Worm (Caenorhabditis elegans) whole organism, young adult: ENCODE results near the gene T04C9.1.

Experiments used
- B0035.1 ChIP-seq: sonication (generic microtip); optimal IDR thresholded peaks from 2 replicates; lab custom pipeline; 2016; ENCODE audit warnings: missing genetic modification characterization, mild to moderate bottlenecking, missing compliant biosample characterization, missing genotype, missing genetic modification reagents
- B0336.3 ChIP-seq: fragments of 200-800 bp; sonication (Bioruptor generic); IDR thresholded peaks from 2 replicates; pipeline ENCODE4 v1.3.6; 2022; ENCODE audit warnings: missing genetic modification characterization, missing compliant biosample characterization
- C17E4.6 ChIP-seq: fragments of 200-800 bp; sonication (Bioruptor generic); IDR thresholded peaks from 2 replicates; pipeline ENCODE4 v1.3.6; 2022; ENCODE audit warnings: missing genetic modification reagents, missing genetic modification characterization, missing compliant biosample characterization
- F39B2.1 ChIP-seq: fragments of 200-800 bp; sonication (Bioruptor generic); IDR thresholded peaks from 2 replicates; pipeline ENCODE4 v1.3.6; 2022; ENCODE audit warnings: missing genetic modification reagents, missing genetic modification characterization, missing compliant biosample characterization
- F55B11.4 ChIP-seq: sonication (generic microtip); optimal IDR thresholded peaks from 2 replicates; lab custom pipeline; 2016; ENCODE audit warnings: missing compliant biosample characterization, missing genetic modification characterization, borderline replicate concordance; ENCODE audit not compliant: insufficient read depth
- F57A8.1 ChIP-seq: fragments of 200-800 bp; sonication (Bioruptor generic); optimal IDR thresholded peaks from 2 replicates; lab custom pipeline; 2018; ENCODE audit warnings: mild to moderate bottlenecking, missing genetic modification characterization, moderate library complexity, missing compliant biosample characterization
- K11D2.4 ChIP-seq: fragments of 200-800 bp; sonication (Bioruptor generic); IDR thresholded peaks from 2 replicates; pipeline ENCODE4 v1.3.6; 2022; ENCODE audit warnings: missing genetic modification reagents, missing genetic modification characterization, missing compliant biosample characterization
- Y67H2A.10 ChIP-seq: fragments of 200-800 bp; sonication (Bioruptor generic); conservative IDR thresholded peaks from 2 replicates; pipeline ENCODE4 v1.3.6; 2022; ENCODE audit warnings: missing genetic modification reagents, missing genetic modification characterization, missing compliant biosample characterization
- Y79H2A.3 ChIP-seq: fragments of 200-800 bp; sonication (Bioruptor generic); conservative IDR thresholded peaks from 2 replicates; pipeline ENCODE4 v1.3.6; 2022; ENCODE audit warnings: missing genetic modification reagents, missing genetic modification characterization, missing compliant biosample characterization
- ZK185.1 ChIP-seq: sonication (generic microtip); optimal IDR thresholded peaks from 2 replicates; lab custom pipeline; 2016; ENCODE audit warnings: mild to moderate bottlenecking, missing genetic modification characterization, missing compliant biosample characterization; ENCODE audit not compliant: poor library complexity, severe bottlenecking
- ama-1 ChIP-seq, 3 experiments: fragments of 150-350 bp in 1 of 3; sonication (generic microtip) in 2 of 3; optimal IDR thresholded peaks; 2 replicates each; lab custom pipeline; 2014 to 2018; ENCODE audit warnings: missing biosample characterization in 2 of 3, missing genetic modification characterization in 2 of 3, missing genetic modification reagents in 2 of 3
- aptf-2 ChIP-seq: fragments of 200-800 bp; sonication (Bioruptor generic); conservative IDR thresholded peaks from 2 replicates; pipeline ENCODE4 v1.3.6; 2022; ENCODE audit warnings: missing genetic modification reagents, missing genetic modification characterization, missing compliant biosample characterization
- aptf-3 ChIP-seq: fragments of 200-800 bp; sonication (Bioruptor generic); IDR thresholded peaks from 2 replicates; pipeline ENCODE4 v1.3.6; 2022; ENCODE audit warnings: missing genetic modification characterization, missing compliant biosample characterization
- athp-1 ChIP-seq: sonication (generic microtip); optimal IDR thresholded peaks from 2 replicates; lab custom pipeline; 2017; ENCODE audit warnings: mild to moderate bottlenecking, missing genetic modification characterization, missing compliant biosample characterization
- bed-2 ChIP-seq: fragments of 200-800 bp; sonication (Bioruptor generic); IDR thresholded peaks from 2 replicates; pipeline ENCODE4 v1.3.6; 2022; ENCODE audit warnings: missing genetic modification reagents, missing genetic modification characterization, missing compliant biosample characterization
- cebp-1 ChIP-seq, 2 experiments: fragments of 200-800 bp in 1 of 2; sonication (Bioruptor generic) in 1 of 2; sonication (generic microtip) in 1 of 2; IDR thresholded peaks in 1 of 2; optimal IDR thresholded peaks in 1 of 2; 2 replicates each; pipeline versions ENCODE4 v1.3.6 to Lab custom; 2017 to 2022; ENCODE audit warnings: missing compliant biosample characterization in 2 of 2, missing genetic modification characterization in 2 of 2, mild to moderate bottlenecking in 1 of 2, missing genetic modification reagents in 1 of 2, moderate library complexity in 1 of 2
- ceh-27 ChIP-seq: fragments of 200-800 bp; sonication (Bioruptor generic); optimal IDR thresholded peaks from 2 replicates; lab custom pipeline; 2018; ENCODE audit warnings: mild to moderate bottlenecking, missing genetic modification characterization, moderate library complexity, missing compliant biosample characterization
- ceh-58 ChIP-seq: fragments of 200-800 bp; sonication (Bioruptor generic); IDR thresholded peaks from 2 replicates; pipeline ENCODE4 v1.3.6; 2022; ENCODE audit warnings: missing genetic modification characterization, missing compliant biosample characterization
- ceh-91 ChIP-seq: fragments of 200-800 bp; sonication (Bioruptor generic); IDR thresholded peaks from 2 replicates; pipeline ENCODE4 v1.3.6; 2022; ENCODE audit warnings: missing genetic modification reagents, missing genetic modification characterization, missing compliant biosample characterization
- egrh-3 ChIP-seq: fragments of 200-800 bp; sonication (Bioruptor generic); IDR thresholded peaks from 2 replicates; pipeline ENCODE4 v1.3.6; 2022; ENCODE audit warnings: missing genetic modification reagents, missing genetic modification characterization, missing compliant biosample characterization
- fkh-3 ChIP-seq: sonication (generic microtip); optimal IDR thresholded peaks from 2 replicates; lab custom pipeline; 2016; ENCODE audit warnings: mild to moderate bottlenecking, missing genetic modification characterization, missing compliant biosample characterization
- him-1 ChIP-seq: sonication (generic microtip); optimal IDR thresholded peaks from 2 replicates; lab custom pipeline; 2016; ENCODE audit warnings: missing genotype, missing genetic modification reagents, missing genetic modification characterization, missing compliant biosample characterization
- hsf-1 ChIP-seq: fragments of 200-800 bp; sonication (Bioruptor generic); IDR thresholded peaks from 2 replicates; pipeline ENCODE4 v1.3.6; 2022; ENCODE audit warnings: missing genetic modification reagents, missing genetic modification characterization, missing compliant biosample characterization
- let-607 ChIP-seq, 2 experiments: fragments of 200-800 bp in 1 of 2; sonication (Bioruptor generic) in 1 of 2; sonication (generic microtip) in 1 of 2; optimal IDR thresholded peaks; 2 replicates each; lab custom pipeline; 2016 to 2018; ENCODE audit warnings: mild to moderate bottlenecking in 2 of 2, missing compliant biosample characterization in 2 of 2, missing genetic modification characterization in 2 of 2, moderate library complexity in 2 of 2, missing genotype in 1 of 2
- lin-35 ChIP-seq, 3 experiments: fragments of 150-350 bp in 2 of 3; sonication (generic microtip) in 1 of 3; optimal IDR thresholded peaks; 2 replicates each; lab custom pipeline; 2014 to 2018; ENCODE audit warnings: missing biosample characterization in 3 of 3, missing genetic modification characterization in 3 of 3, missing genetic modification reagents in 3 of 3
- lin-54 ChIP-seq: fragments of 200-800 bp; sonication (Bioruptor generic); optimal IDR thresholded peaks from 2 replicates; lab custom pipeline; 2018; ENCODE audit warnings: mild to moderate bottlenecking, missing genetic modification characterization, missing compliant biosample characterization
- lir-1 ChIP-seq: fragments of 200-800 bp; sonication (Bioruptor generic); conservative IDR thresholded peaks from 2 replicates; pipeline ENCODE4 v1.3.6; 2022; ENCODE audit warnings: missing genetic modification reagents, missing genetic modification characterization, missing compliant biosample characterization
- lsl-1 ChIP-seq: fragments of 200-800 bp; sonication (Bioruptor generic); optimal IDR thresholded peaks from 2 replicates; lab custom pipeline; 2018; ENCODE audit warnings: mild to moderate bottlenecking, missing genetic modification characterization, moderate library complexity, missing compliant biosample characterization
- mcd-1 ChIP-seq: fragments of 200-800 bp; sonication (Bioruptor generic); IDR thresholded peaks from 2 replicates; pipeline ENCODE4 v1.3.6; 2022; ENCODE audit warnings: missing genetic modification reagents, missing genetic modification characterization, missing compliant biosample characterization
- nfya-2 ChIP-seq: fragments of 200-800 bp; sonication (Bioruptor generic); IDR thresholded peaks from 2 replicates; pipeline ENCODE4 v1.3.6; 2022; ENCODE audit warnings: missing genetic modification reagents, missing genetic modification characterization, missing compliant biosample characterization
- nfyb-1 ChIP-seq: fragments of 200-800 bp; sonication (Bioruptor generic); IDR thresholded peaks from 2 replicates; pipeline ENCODE4 v1.3.6; 2022; ENCODE audit warnings: missing genetic modification reagents, missing genetic modification characterization, missing compliant biosample characterization
- snpc-1.1 ChIP-seq: sonication (generic microtip); optimal IDR thresholded peaks from 2 replicates; lab custom pipeline; 2017; ENCODE audit warnings: missing genetic modification characterization, mild to moderate bottlenecking, missing compliant biosample characterization, antibody characterized with exemption, moderate library complexity, missing genotype, missing genetic modification reagents; ENCODE audit not compliant: insufficient read depth
- snpc-3.4 ChIP-seq: sonication (generic microtip); optimal IDR thresholded peaks from 2 replicates; lab custom pipeline; 2017; ENCODE audit warnings: missing genetic modification characterization, mild to moderate bottlenecking, missing compliant biosample characterization, antibody characterized with exemption, moderate library complexity, missing genotype, missing genetic modification reagents
- snpc-4 ChIP-seq, 5 experiments: fragments of 150-350 bp in 1 of 5; sonication (generic microtip) in 4 of 5; optimal IDR thresholded peaks; 2 replicates each; lab custom pipeline; 2014 to 2018; ENCODE audit warnings: missing genetic modification characterization in 5 of 5, missing biosample characterization in 3 of 5, antibody characterized with exemption in 2 of 5, mild to moderate bottlenecking in 2 of 5, missing compliant biosample characterization in 2 of 5, missing genotype in 2 of 5, moderate library complexity in 2 of 5, missing genetic modification reagents in 1 of 5
- somi-1 ChIP-seq: fragments of 200-800 bp; sonication (Bioruptor generic); optimal IDR thresholded peaks from 2 replicates; lab custom pipeline; 2018; ENCODE audit warnings: mild to moderate bottlenecking, missing genetic modification characterization, missing compliant biosample characterization
- tbp1 ChIP-seq: fragments of 200-800 bp; sonication (Bioruptor generic); optimal IDR thresholded peaks from 2 replicates; lab custom pipeline; 2018; ENCODE audit warnings: mild to moderate bottlenecking, missing genetic modification characterization, missing compliant biosample characterization
- tlf-1 ChIP-seq: fragments of 200-800 bp; sonication (Bioruptor generic); optimal IDR thresholded peaks from 2 replicates; lab custom pipeline; 2018; ENCODE audit warnings: mild to moderate bottlenecking, missing genetic modification characterization, missing compliant biosample characterization
- unc-130 ChIP-seq: sonication (generic microtip); optimal IDR thresholded peaks from 2 replicates; lab custom pipeline; 2016; ENCODE audit warnings: missing genetic modification reagents, missing genetic modification characterization, missing compliant biosample characterization
- zfh-2 ChIP-seq: fragments of 200-800 bp; sonication (Bioruptor generic); conservative IDR thresholded peaks from 2 replicates; pipeline ENCODE4 v1.3.6; 2022; ENCODE audit warnings: missing genetic modification reagents, missing genetic modification characterization, missing compliant biosample characterization
- ztf-25 ChIP-seq: fragments of 200-800 bp; sonication (Bioruptor generic); IDR thresholded peaks from 2 replicates; pipeline ENCODE4 v1.3.6; 2022; ENCODE audit warnings: missing genetic modification reagents, missing genetic modification characterization, missing compliant biosample characterization
- ztf-6 ChIP-seq: fragments of 200-800 bp; sonication (Bioruptor generic); IDR thresholded peaks from 2 replicates; pipeline ENCODE4 v1.3.6; 2022; ENCODE audit warnings: missing genetic modification reagents, missing genetic modification characterization, missing compliant biosample characterization

The T04C9.1 gene

DNA sequence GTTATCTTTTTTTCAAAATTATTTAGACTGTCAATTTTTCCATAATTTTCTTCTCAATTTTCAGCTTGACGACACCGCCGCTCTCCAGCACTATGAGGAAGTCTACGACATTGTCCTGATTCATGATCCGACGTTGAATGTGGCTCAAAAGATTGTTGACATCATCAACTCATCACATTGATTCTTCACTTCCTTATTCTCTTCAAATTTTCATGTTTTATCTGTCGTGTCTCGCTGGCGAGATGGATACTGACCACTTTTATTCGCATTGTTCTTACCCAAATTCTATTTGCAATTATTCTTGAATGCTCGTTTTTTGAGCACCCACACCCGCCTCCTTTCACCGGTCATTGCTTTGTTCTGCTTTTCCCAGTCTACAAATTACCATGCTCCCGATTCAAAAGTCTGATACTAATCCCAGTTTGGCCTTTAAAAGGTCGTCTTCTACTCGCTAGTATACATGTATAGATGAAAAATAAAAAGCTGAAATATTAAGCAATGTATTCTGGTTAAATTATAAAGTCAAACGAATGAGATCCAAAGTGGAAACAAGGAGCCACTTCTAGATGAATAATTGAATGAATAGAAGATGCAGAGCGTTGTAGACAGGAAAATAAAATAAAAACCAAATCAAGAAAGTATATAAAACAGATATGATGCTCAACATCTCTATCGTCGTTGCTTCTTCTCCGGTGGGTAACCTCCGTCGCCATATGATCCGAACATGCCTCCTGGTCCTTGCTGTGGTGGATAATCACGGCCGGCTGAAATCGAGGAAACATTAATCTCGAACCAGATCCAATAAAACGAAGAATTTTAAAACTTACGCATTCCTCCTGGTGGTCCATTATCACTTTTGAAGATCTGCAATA, 39.7 kb upstream of the T04C9.1 start (continued):
- TF ChIP-seq cebp-1 (GFP tag; IDR thresholded peaks at IDR 0.05; lab: Robert Waterston, UW) = no peak
- TF ChIP-seq cebp-1 (tag; optimal IDR thresholded peaks at IDR 0.05; lab: Kevin White, UChicago) = peak; percentile 35
- 0 out of 2 replicates have a peak, but pooled peaks have one; percentile 22 for TF ChIP-seq K11D2.4 (GFP tag; lab: Robert Waterston, UW)
- TF ChIP-seq ceh-27 (GFP tag; lab: Kevin White, UChicago) = no peak
- no peak for TF ChIP-seq unc-130 (GFP tag; lab: Kevin White, UChicago)
- peak; percentile 11 for TF ChIP-seq somi-1 (GFP tag; lab: Kevin White, UChicago)
- TF ChIP-seq F57A8.1 = no peak
- TF ChIP-seq Y67H2A.10 (GFP tag; lab: Robert Waterston, UW) = no peak
- TF ChIP-seq nfyb-1 (GFP tag; lab: Robert Waterston, UW) = 0 out of 2 replicates have a peak, but pooled peaks have one; percentile 54
- TF ChIP-seq ceh-91 = no peak
- peak; percentile 76 for TF ChIP-seq him-1 (tag; lab: Kevin White, UChicago)
- TF ChIP-seq fkh-3 = no peak
- no peak for TF ChIP-seq lsl-1 (GFP tag; lab: Kevin White, UChicago)
- peak; percentile 36 for TF ChIP-seq snpc-4 (GFP tag; optimal IDR thresholded peaks at IDR 0.05; lab: Kevin White, UChicago)
- no peak for TF ChIP-seq snpc-4 (tag; optimal IDR thresholded peaks at IDR 0.05; lab: Kevin White, UChicago)
- TF ChIP-seq ZK185.1 (tag; lab: Kevin White, UChicago) = peak; percentile 23
- TF ChIP-seq ztf-25 (GFP tag; lab: Robert Waterston, UW) = no peak
- TF ChIP-seq lin-35 (GFP tag; optimal IDR thresholded peaks at IDR 0.05; lab: Kevin White, UChicago) = peak in 1 of 3 experiments; percentile 52
- TF ChIP-seq B0035.1 (tag; lab: Kevin White, UChicago) = peak; percentile 23
- TF ChIP-seq snpc-1.1 (tag; lab: Kevin White, UChicago) = no peak
- no peak for TF ChIP-seq C17E4.6 (GFP tag; lab: Robert Waterston, UW)
- TF ChIP-seq Y79H2A.3 (GFP tag; lab: Robert Waterston, UW) = 0 out of 2 replicates have a peak, but pooled peaks have one; percentile 49
- TF ChIP-seq ztf-6 = no peak
- TF ChIP-seq lir-1 = no peak
- TF ChIP-seq F55B11.4 (tag; lab: Kevin White, UChicago) = no peak
- TF ChIP-seq snpc-3.4 (tag; lab: Kevin White, UChicago) = no peak
- TF ChIP-seq ceh-58 = 0 out of 2 replicates have a peak, but pooled peaks have one; percentile 62
- peak; percentile 43 for TF ChIP-seq tlf-1 (GFP tag; lab: Kevin White, UChicago)
- 0 out of 2 replicates have a peak, but pooled peaks have one; percentile 1 for TF ChIP-seq nfya-2 (GFP tag; lab: Robert Waterston, UW)
- peak; percentile 31 for TF ChIP-seq athp-1 (tag; lab: Kevin White, UChicago)
- peak; percentile 2 for TF ChIP-seq ama-1 (optimal IDR thresholded peaks at IDR 0.05; lab: Kevin White, UChicago)
- TF ChIP-seq ama-1 (GFP tag; optimal IDR thresholded peaks at IDR 0.05; lab: Kevin White, UChicago) = peak in 1 of 2 experiments; percentile 70
- no peak for TF ChIP-seq aptf-3
- peak; percentile 33 for TF ChIP-seq lin-54 (GFP tag; lab: Kevin White, UChicago)
- TF ChIP-seq tbp1 (GFP tag; lab: Kevin White, UChicago) = no peak
- TF ChIP-seq hsf-1 (GFP tag; lab: Robert Waterston, UW) = no peak

DNA sequence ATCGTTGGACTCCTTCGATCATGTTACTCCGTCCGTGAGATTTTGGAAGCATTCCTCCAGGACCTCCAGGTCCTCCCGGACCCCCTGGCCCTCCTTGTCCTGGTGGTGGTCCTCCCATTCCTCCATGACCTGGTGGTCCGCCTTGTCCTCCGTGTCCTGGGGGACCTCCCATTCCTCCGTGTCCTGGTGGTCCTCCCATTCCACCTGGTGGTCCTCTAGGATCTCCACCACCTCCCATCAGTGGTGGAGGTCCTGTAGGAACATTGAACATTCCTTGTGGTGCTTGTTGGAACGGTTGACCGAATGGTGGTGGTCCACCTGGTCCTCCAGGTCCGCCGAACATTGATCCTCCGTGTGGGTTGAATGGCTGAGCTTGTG, 39.1 kb upstream of the T04C9.1 start:
- TF ChIP-seq nfya-2 (GFP tag; lab: Robert Waterston, UW) = no peak
- TF ChIP-seq bed-2 (GFP tag; lab: Robert Waterston, UW) = peak; percentile 11; the same call in 1 of the 2 replicates
- peak; percentile 87 for TF ChIP-seq zfh-2 (GFP tag; lab: Robert Waterston, UW)
- no peak for TF ChIP-seq aptf-2 (GFP tag; lab: Robert Waterston, UW)
- no peak for TF ChIP-seq let-607 (tag; optimal IDR thresholded peaks at IDR 0.05; lab: Kevin White, UChicago)
- no peak for TF ChIP-seq B0336.3 (GFP tag; lab: Robert Waterston, UW)
- no peak for TF ChIP-seq F39B2.1 (GFP tag; lab: Robert Waterston, UW)
- peak; percentile 81; the same call in 1 of the 2 replicates for TF ChIP-seq egrh-3
- peak; percentile 26; the same call in 1 of the 2 replicates for TF ChIP-seq mcd-1 (GFP tag; lab: Robert Waterston, UW)
- TF ChIP-seq, all 124 proteins: peak for 4
